Worm (Caenorhabditis elegans): ENCODE measurements around the gene wdr-62.

The wdr-62 gene

DNA sequence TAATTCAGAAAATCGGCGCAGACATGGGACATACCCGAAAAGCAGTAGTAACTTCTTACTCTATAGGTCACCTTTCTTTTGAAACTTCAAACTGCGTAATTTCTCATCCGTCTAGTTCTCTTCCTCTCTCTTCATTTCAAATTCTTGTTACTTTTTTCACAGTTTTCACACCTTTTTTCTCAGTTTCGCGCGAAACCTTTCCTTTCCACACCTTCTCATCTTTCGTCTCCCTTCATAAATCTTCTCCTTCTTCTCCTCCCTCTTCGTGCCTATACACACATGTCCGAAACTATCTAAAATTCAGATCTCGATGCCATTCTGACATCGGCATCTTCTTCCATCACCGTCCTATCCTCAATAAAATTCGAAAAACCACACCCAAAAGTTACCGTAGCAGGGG is at the start of gene wdr-62:
Gene wdr-62 (plus strand): TSS at position 301 of the 400 bp plus-strand sequence.
- TF ChIP-seq sem-4 (tag; optimal IDR thresholded peaks at IDR 0.05) (no peak), R02D3.7 (tag; optimal IDR thresholded peaks at IDR 0.05) (no peak), nhr-25 (tag; optimal IDR thresholded peaks at IDR 0.05) (peak; percentile 4), mab-5 (tag; optimal IDR thresholded peaks at IDR 0.05) (no peak), lin-39 (tag; optimal IDR thresholded peaks at IDR 0.05) (no peak)

DNA sequence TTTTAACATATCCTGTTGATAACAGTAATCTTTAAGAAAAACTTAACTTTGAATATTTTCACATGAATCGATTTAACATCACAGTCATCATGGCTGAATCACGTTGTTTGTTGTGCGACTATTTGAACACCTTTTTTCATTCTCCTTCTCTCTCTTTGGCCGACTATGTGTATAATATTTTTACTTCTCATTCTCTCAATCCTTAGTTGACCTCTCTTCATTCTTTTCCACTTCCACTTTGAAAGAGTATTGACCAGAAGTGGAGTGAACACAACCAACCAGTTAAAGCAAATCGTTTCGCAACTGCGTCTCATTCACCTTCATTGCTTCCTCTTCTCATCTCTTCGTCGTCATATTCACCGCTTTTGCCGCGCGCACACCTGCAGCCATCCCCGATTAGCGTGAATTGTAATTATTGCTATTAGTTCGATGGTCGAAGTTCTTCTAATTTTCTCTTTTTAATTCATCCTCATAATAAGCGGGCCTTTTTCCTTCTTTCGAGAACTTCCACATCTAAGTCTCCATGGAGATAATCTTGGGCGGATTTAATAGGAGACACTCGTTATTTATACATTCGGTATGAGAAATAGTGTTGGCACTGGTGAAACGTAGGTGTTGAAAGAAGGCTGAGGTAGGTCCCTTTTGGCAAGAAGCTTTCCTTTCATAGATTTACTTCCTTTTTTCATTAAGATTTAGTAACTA is 48.8 kb upstream of the wdr-62 start:
- TF ChIP-seq nhr-25 (tag; optimal IDR thresholded peaks at IDR 0.05) (peak; percentile 35), nhr-12 (tag; optimal IDR thresholded peaks at IDR 0.05) (no peak)

DNA sequence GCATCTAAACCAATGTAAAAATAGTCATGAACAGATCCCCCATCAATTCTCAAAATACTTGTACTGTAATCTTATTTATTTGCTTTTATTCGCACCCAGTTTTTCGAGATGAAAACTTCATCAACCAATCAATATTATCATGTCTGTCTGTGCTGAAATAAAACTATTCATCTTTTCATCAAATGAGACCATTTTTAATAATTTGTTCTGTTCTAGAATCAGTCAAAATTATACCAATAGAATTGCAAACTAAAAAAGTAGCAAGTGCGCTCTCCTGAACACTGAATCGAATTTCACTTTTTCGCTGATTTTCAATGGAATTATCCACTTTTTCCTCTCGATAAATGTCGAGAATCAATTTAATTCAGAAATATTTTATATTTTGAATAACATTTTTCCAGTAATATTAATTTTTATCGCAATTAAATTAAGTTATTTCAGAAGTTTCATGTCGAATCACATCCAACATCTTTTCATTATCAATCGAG is 43.9 kb upstream of the wdr-62 start, which contains the start of gene trpp-4:
Gene trpp-4 (plus strand): TSS at position 442 of the 488 bp plus-strand sequence.
- no peak for TF ChIP-seq F13H6.1 (tag; optimal IDR thresholded peaks at IDR 0.05)
- peak; percentile 63 for TF ChIP-seq blmp-1 (tag; optimal IDR thresholded peaks at IDR 0.05; ENCODE audit: insufficient read depth)
- TF ChIP-seq C34F6.9 (tag; optimal IDR thresholded peaks at IDR 0.05), result peak; percentile 12

DNA sequence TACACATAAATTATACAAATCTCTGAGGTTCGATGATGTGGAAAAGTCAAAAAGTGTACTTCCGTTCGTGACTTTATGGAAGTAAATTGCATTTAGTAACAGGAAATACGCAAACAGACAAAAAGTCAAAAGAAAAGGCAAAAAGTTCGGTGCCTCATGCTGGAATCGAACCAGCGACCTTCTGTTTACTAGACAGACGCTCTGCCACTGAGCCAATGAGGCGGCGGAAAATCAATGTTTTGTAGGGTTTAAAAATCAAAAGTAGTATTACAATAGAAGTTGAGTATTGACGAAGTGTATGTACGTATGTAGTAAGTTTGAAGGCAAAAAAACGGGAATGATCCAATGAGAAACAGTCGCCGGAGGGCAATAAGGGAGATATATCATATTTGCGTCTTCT is 37.0 kb upstream of the wdr-62 start:
- peak; percentile 14 for TF ChIP-seq C34F6.9 (tag; optimal IDR thresholded peaks at IDR 0.05)
- no peak for TF ChIP-seq egl-27 (tag; optimal IDR thresholded peaks at IDR 0.05)
- no peak for TF ChIP-seq aly-2 (tag; optimal IDR thresholded peaks at IDR 0.05)
- no peak for TF ChIP-seq zag-1 (tag; optimal IDR thresholded peaks at IDR 0.05)
- no peak for TF ChIP-seq mab-5 (tag; optimal IDR thresholded peaks at IDR 0.05)
- peak; percentile 6 for TF ChIP-seq sma-9 (GFP tag; optimal IDR thresholded peaks at IDR 0.05)
- TF ChIP-seq sma-9 (tag; optimal IDR thresholded peaks at IDR 0.05), result no peak
- no peak for TF ChIP-seq ceh-16 (tag; optimal IDR thresholded peaks at IDR 0.05)
- peak; percentile 59 for TF ChIP-seq nhr-129 (tag; optimal IDR thresholded peaks at IDR 0.05)

DNA sequence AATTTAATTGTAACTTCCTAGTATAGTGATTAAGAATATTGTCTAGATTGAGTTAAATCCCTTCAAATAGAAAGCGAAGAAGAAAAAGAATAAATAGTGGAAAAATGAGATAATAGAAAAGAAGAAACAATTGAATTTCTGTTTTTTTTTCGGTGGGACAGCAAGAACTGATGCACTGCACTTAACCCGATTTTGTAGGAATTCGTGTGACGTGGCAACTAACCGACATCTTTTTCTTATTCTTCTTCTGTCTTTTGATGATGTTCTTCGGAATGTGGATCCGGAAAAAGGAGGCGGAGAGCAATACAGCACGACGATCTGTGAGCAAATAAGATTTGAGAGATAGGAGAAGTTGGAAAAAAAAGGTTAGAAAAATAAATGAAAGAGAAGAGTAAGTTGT is 35.0 kb upstream of the wdr-62 start:
- TF ChIP-seq nhr-237 (tag; optimal IDR thresholded peaks at IDR 0.05) (no peak), ztf-11 (tag; optimal IDR thresholded peaks at IDR 0.05) (no peak), snpc-4 (tag; optimal IDR thresholded peaks at IDR 0.05) (no peak), Y55F3AM.14 (GFP tag; optimal IDR thresholded peaks at IDR 0.05) (no peak), peb-1 (tag; optimal IDR thresholded peaks at IDR 0.05) (no peak), zag-1 (tag; optimal IDR thresholded peaks at IDR 0.05) (no peak), ama-1 (optimal IDR thresholded peaks at IDR 0.05) (no peak), nhr-129 (tag; optimal IDR thresholded peaks at IDR 0.05) (no peak), sem-4 (tag; optimal IDR thresholded peaks at IDR 0.05) (no peak), mab-5 (tag; optimal IDR thresholded peaks at IDR 0.05) (no peak), skn-1 (tag; optimal IDR thresholded peaks at IDR 0.05) (no peak), lin-13 (GFP tag; optimal IDR thresholded peaks at IDR 0.05) (no peak), ceh-82 (tag; optimal IDR thresholded peaks at IDR 0.05) (no peak), ZK546.5 (tag; optimal IDR thresholded peaks at IDR 0.05) (no peak), elt-1 (tag; optimal IDR thresholded peaks at IDR 0.05) (no peak)

ce11 chrV:9414516-9414915 is 29.3 kb upstream of the wdr-62 start, which contains the start of gene F36D4.4:
Gene F36D4.4 (minus strand): TSS chrV:9414616.
- TF ChIP-seq unc-55 (GFP tag; optimal IDR thresholded peaks at IDR 0.05) (no peak), nhr-237 (tag; optimal IDR thresholded peaks at IDR 0.05) (no peak), gmeb-1 (tag; optimal IDR thresholded peaks at IDR 0.05) (no peak), dmd-4 (tag; optimal IDR thresholded peaks at IDR 0.05) (no peak), sem-4 (tag; optimal IDR thresholded peaks at IDR 0.05) (no peak), mbf-1 (tag; optimal IDR thresholded peaks at IDR 0.05) (no peak), fos-1 (tag; optimal IDR thresholded peaks at IDR 0.05) (no peak), mab-5 (tag; optimal IDR thresholded peaks at IDR 0.05) (no peak), zag-1 (tag; optimal IDR thresholded peaks at IDR 0.05) (no peak), unc-62 (GFP tag; optimal IDR thresholded peaks at IDR 0.05) (no peak), nhr-23 (tag; optimal IDR thresholded peaks at IDR 0.05) (no peak), Y55F3AM.14 (GFP tag; optimal IDR thresholded peaks at IDR 0.05) (no peak), nhr-129 (tag; optimal IDR thresholded peaks at IDR 0.05) (no peak), nhr-12 (tag; optimal IDR thresholded peaks at IDR 0.05) (no peak), R02D3.7 (tag; optimal IDR thresholded peaks at IDR 0.05) (no peak), ztf-11 (tag; optimal IDR thresholded peaks at IDR 0.05) (no peak), lin-39 (tag; optimal IDR thresholded peaks at IDR 0.05) (no peak)

Data from whole organism, L2 larva.